Worm (Caenorhabditis elegans): ENCODE data around the gene smg-8.

- TF ChIP-seq him-1 (tag; optimal IDR thresholded peaks at IDR 0.05), result no peak
- TF ChIP-seq dao-5 (tag; optimal IDR thresholded peaks at IDR 0.05), result no peak
- TF ChIP-seq W03F9.2 (tag; optimal IDR thresholded peaks at IDR 0.05), result no peak
Measured at ce11 chrII:14495341-14495740, 54.1 kb downstream of the smg-8 start.
